Worm (Caenorhabditis elegans) whole organism, L2 larva: Measurements from ENCODE around the gene C49C8.2.

Source experiments
- C34F6.9 ChIP-seq: fragments of 150-350 bp; optimal IDR thresholded peaks from 2 replicates; lab custom pipeline; 2014; ENCODE audit warnings: missing biosample characterization, missing genetic modification characterization
- F13H6.1 ChIP-seq: sonication (generic microtip); optimal IDR thresholded peaks from 2 replicates; lab custom pipeline; 2016; ENCODE audit warnings: missing genetic modification characterization, missing compliant biosample characterization
- R02D3.7 ChIP-seq: fragments of 150-350 bp; optimal IDR thresholded peaks from 2 replicates; lab custom pipeline; 2014; ENCODE audit warnings: missing biosample characterization, missing genetic modification characterization
- Y55F3AM.14 ChIP-seq: fragments of 200-800 bp; sonication (Bioruptor generic); optimal IDR thresholded peaks from 2 replicates; lab custom pipeline; 2018; ENCODE audit warnings: mild to moderate bottlenecking, missing genetic modification characterization, missing compliant biosample characterization
- ZK546.5 ChIP-seq: sonication (generic microtip); optimal IDR thresholded peaks from 2 replicates; lab custom pipeline; 2017; ENCODE audit warnings: missing biosample characterization, missing genetic modification characterization
- alr-1 ChIP-seq: fragments of 150-350 bp; optimal IDR thresholded peaks from 2 replicates; lab custom pipeline; 2014; ENCODE audit warnings: missing biosample characterization, missing genetic modification characterization
- ama-1 ChIP-seq: fragments of 150-350 bp; optimal IDR thresholded peaks from 2 replicates; lab custom pipeline; 2018; ENCODE audit warnings: inconsistent platforms
- blmp-1 ChIP-seq: sonication (generic microtip); optimal IDR thresholded peaks from 2 replicates; lab custom pipeline; 2017; ENCODE audit warnings: missing genetic modification characterization, mild to moderate bottlenecking, missing compliant biosample characterization, antibody characterized with exemption, moderate library complexity; ENCODE audit not compliant: insufficient read depth
- ceh-16 ChIP-seq: fragments of 150-350 bp; optimal IDR thresholded peaks from 2 replicates; lab custom pipeline; 2014; ENCODE audit warnings: missing biosample characterization, missing genetic modification characterization
- ceh-82 ChIP-seq: fragments of 150-350 bp; optimal IDR thresholded peaks from 2 replicates; lab custom pipeline; 2014; ENCODE audit warnings: missing biosample characterization, missing genetic modification characterization
- crh-2 ChIP-seq: sonication (generic microtip); optimal IDR thresholded peaks from 2 replicates; lab custom pipeline; 2017; ENCODE audit warnings: missing biosample characterization, missing genetic modification characterization
- dmd-4 ChIP-seq: sonication (generic microtip); optimal IDR thresholded peaks from 2 replicates; lab custom pipeline; 2017; ENCODE audit warnings: missing biosample characterization, missing genetic modification characterization
- egl-27 ChIP-seq: sonication (generic microtip); optimal IDR thresholded peaks from 3 replicates; lab custom pipeline; 2017; ENCODE audit warnings: missing biosample characterization, missing genetic modification reagents, missing genetic modification characterization
- elt-1 ChIP-seq: fragments of 150-350 bp; optimal IDR thresholded peaks from 2 replicates; lab custom pipeline; 2014; ENCODE audit warnings: missing biosample characterization, missing genetic modification characterization
- elt-3 ChIP-seq: sonication (generic microtip); optimal IDR thresholded peaks from 2 replicates; lab custom pipeline; 2017; ENCODE audit warnings: missing biosample characterization, missing genetic modification characterization
- fos-1 ChIP-seq: fragments of 150-350 bp; optimal IDR thresholded peaks from 2 replicates; lab custom pipeline; 2014; ENCODE audit warnings: missing biosample characterization, missing genetic modification characterization
- gmeb-1 ChIP-seq: fragments of 150-350 bp; optimal IDR thresholded peaks from 2 replicates; lab custom pipeline; 2014; ENCODE audit warnings: missing biosample characterization, missing genetic modification characterization
- lin-11 ChIP-seq: fragments of 150-350 bp; sonication (generic microtip); optimal IDR thresholded peaks from 2 replicates; lab custom pipeline; 2014; ENCODE audit warnings: missing biosample characterization, missing genetic modification characterization, inconsistent platforms, mixed read lengths
- lin-13 ChIP-seq: fragments of 150-350 bp; optimal IDR thresholded peaks from 2 replicates; lab custom pipeline; 2014; ENCODE audit warnings: missing biosample characterization, missing genetic modification reagents, missing genetic modification characterization
- lin-39 ChIP-seq: fragments of 150-350 bp; optimal IDR thresholded peaks from 2 replicates; lab custom pipeline; 2014; ENCODE audit warnings: missing biosample characterization, missing genetic modification reagents, missing genetic modification characterization
- lsy-2 ChIP-seq, 2 experiments: fragments of 150-350 bp in 1 of 2; sonication (generic microtip) in 1 of 2; optimal IDR thresholded peaks; 2 replicates each; lab custom pipeline; 2014 to 2017; ENCODE audit warnings: missing biosample characterization in 2 of 2, missing genetic modification characterization in 2 of 2
- mab-5 ChIP-seq: fragments of 150-350 bp; optimal IDR thresholded peaks from 2 replicates; lab custom pipeline; 2014; ENCODE audit warnings: missing biosample characterization, missing genetic modification characterization
- mbf-1 ChIP-seq: sonication (generic microtip); optimal IDR thresholded peaks from 2 replicates; lab custom pipeline; 2017; ENCODE audit warnings: missing biosample characterization, missing genetic modification characterization
- mdl-1 ChIP-seq, 2 experiments: fragments of 150-350 bp in 1 of 2; sonication (generic microtip) in 1 of 2; optimal IDR thresholded peaks; 2 replicates each; lab custom pipeline; 2017; ENCODE audit warnings: missing biosample characterization in 2 of 2, missing genetic modification characterization in 2 of 2
- nhr-10 ChIP-seq: sonication (generic microtip); optimal IDR thresholded peaks from 2 replicates; lab custom pipeline; 2017; ENCODE audit warnings: missing biosample characterization, missing genetic modification characterization
- nhr-11 ChIP-seq: fragments of 150-350 bp; optimal IDR thresholded peaks from 2 replicates; lab custom pipeline; 2014; ENCODE audit warnings: missing biosample characterization, missing genetic modification characterization
- nhr-12 ChIP-seq: fragments of 150-350 bp; optimal IDR thresholded peaks from 2 replicates; lab custom pipeline; 2014; ENCODE audit warnings: missing biosample characterization, missing genetic modification characterization
- nhr-129 ChIP-seq: fragments of 150-350 bp; optimal IDR thresholded peaks from 2 replicates; lab custom pipeline; 2014; ENCODE audit warnings: missing biosample characterization, missing genetic modification characterization
- nhr-21 ChIP-seq: fragments of 150-350 bp; optimal IDR thresholded peaks from 2 replicates; lab custom pipeline; 2014; ENCODE audit warnings: missing biosample characterization, missing genetic modification characterization
- nhr-23 ChIP-seq: fragments of 150-350 bp; optimal IDR thresholded peaks from 2 replicates; lab custom pipeline; 2014; ENCODE audit warnings: missing biosample characterization, missing genetic modification reagents, missing genetic modification characterization
- nhr-237 ChIP-seq: fragments of 150-350 bp; optimal IDR thresholded peaks from 2 replicates; lab custom pipeline; 2014; ENCODE audit warnings: missing biosample characterization, missing genetic modification characterization
- nhr-25 ChIP-seq: fragments of 150-350 bp; sonication (generic microtip); optimal IDR thresholded peaks from 3 replicates; lab custom pipeline; 2014; ENCODE audit warnings: missing biosample characterization, missing genetic modification characterization
- nhr-6 ChIP-seq: fragments of 150-350 bp; optimal IDR thresholded peaks from 2 replicates; lab custom pipeline; 2014; ENCODE audit warnings: missing biosample characterization, missing genetic modification characterization
- nhr-77 ChIP-seq: fragments of 150-350 bp; optimal IDR thresholded peaks from 2 replicates; lab custom pipeline; 2014; ENCODE audit warnings: missing biosample characterization, missing genetic modification characterization
- sem-4 ChIP-seq: fragments of 150-350 bp; optimal IDR thresholded peaks from 2 replicates; lab custom pipeline; 2014; ENCODE audit warnings: missing biosample characterization, missing genetic modification reagents, missing genetic modification characterization
- sma-3 ChIP-seq: sonication (generic microtip); optimal IDR thresholded peaks from 2 replicates; lab custom pipeline; 2016; ENCODE audit warnings: missing genetic modification reagents, missing genetic modification characterization, missing compliant biosample characterization
- sma-9 ChIP-seq, 2 experiments: fragments of 150-350 bp in 1 of 2; sonication (generic microtip) in 1 of 2; optimal IDR thresholded peaks; 2 replicates each; lab custom pipeline; 2014 to 2016; ENCODE audit warnings: missing genetic modification characterization in 2 of 2, mild to moderate bottlenecking in 1 of 2, missing biosample characterization in 1 of 2, missing compliant biosample characterization in 1 of 2, missing genetic modification reagents in 1 of 2, moderate library complexity in 1 of 2
- snpc-4 ChIP-seq: fragments of 150-350 bp; optimal IDR thresholded peaks from 2 replicates; lab custom pipeline; 2014; ENCODE audit warnings: missing biosample characterization, missing genetic modification characterization
- unc-39 ChIP-seq: fragments of 150-350 bp; optimal IDR thresholded peaks from 2 replicates; lab custom pipeline; 2014; ENCODE audit warnings: missing biosample characterization, missing genetic modification characterization
- unc-55 ChIP-seq: fragments of 150-350 bp; sonication (generic microtip); optimal IDR thresholded peaks from 3 replicates; lab custom pipeline; 2014; ENCODE audit warnings: missing biosample characterization, missing genetic modification reagents, missing genetic modification characterization
- unc-62 ChIP-seq: fragments of 150-350 bp; optimal IDR thresholded peaks from 2 replicates; lab custom pipeline; 2014; ENCODE audit warnings: missing biosample characterization, missing genetic modification reagents, missing genetic modification characterization
- zag-1 ChIP-seq: fragments of 150-350 bp; optimal IDR thresholded peaks from 2 replicates; lab custom pipeline; 2014; ENCODE audit warnings: missing biosample characterization, missing genetic modification characterization
- ztf-1 ChIP-seq: fragments of 200-800 bp; sonication (Bioruptor generic); conservative IDR thresholded peaks from 2 replicates; pipeline ENCODE4 v1.3.6; 2022; ENCODE audit warnings: missing genetic modification characterization, missing compliant biosample characterization
- ztf-11 ChIP-seq: sonication (generic microtip); optimal IDR thresholded peaks from 2 replicates; lab custom pipeline; 2017; ENCODE audit warnings: missing biosample characterization, missing genetic modification characterization
- ztf-4 ChIP-seq: fragments of 150-350 bp; optimal IDR thresholded peaks from 2 replicates; lab custom pipeline; 2014; ENCODE audit warnings: missing biosample characterization, missing genetic modification characterization

C49C8.2 gene

ce11 chrIV:8687605-8688191 is 36.8 kb downstream of the C49C8.2 start, which contains the start of gene snrp-3 (continued):
- TF ChIP-seq nhr-10 (tag; lab: Kevin White, UChicago) (peak; percentile 48), Y55F3AM.14 (no peak), lin-39 (no peak), unc-39 (tag; lab: Kevin White, UChicago) (no peak), ztf-1 (GFP tag; lab: Robert Waterston, UW) (no peak), ZK546.5 (tag; lab: Kevin White, UChicago) (no peak), ztf-4 (peak; percentile 30), mdl-1 (tag; optimal IDR thresholded peaks at IDR 0.05; lab: Kevin White, UChicago) (peak in 1 of 2 experiments; percentile 75), fos-1 (peak; percentile 43), unc-62 (GFP tag; lab: Kevin White, UChicago) (no peak), nhr-23 (no peak), lsy-2 (tag; optimal IDR thresholded peaks at IDR 0.05; lab: Kevin White, UChicago) (peak; percentile 85 to 94), alr-1 (tag; lab: Kevin White, UChicago) (no peak), blmp-1 (tag; lab: Kevin White, UChicago) (no peak), nhr-237 (no peak), elt-1 (tag; lab: Kevin White, UChicago) (no peak), gmeb-1 (tag; lab: Kevin White, UChicago) (peak; percentile 97)

- TF ChIP-seq alr-1 (tag; lab: Kevin White, UChicago) (no peak), lsy-2 (tag; optimal IDR thresholded peaks at IDR 0.05; lab: Kevin White, UChicago) (peak in 1 of 2 experiments; percentile 31), nhr-25 (tag; lab: Kevin White, UChicago) (no peak), Y55F3AM.14 (no peak), ztf-11 (tag; lab: Kevin White, UChicago) (no peak), sma-3 (GFP tag; lab: Kevin White, UChicago) (peak; percentile 15), sem-4 (no peak), C34F6.9 (tag; lab: Kevin White, UChicago) (peak; percentile 6), elt-1 (tag; lab: Kevin White, UChicago) (no peak), unc-62 (GFP tag; lab: Kevin White, UChicago) (no peak), unc-55 (GFP tag; lab: Kevin White, UChicago) (peak; percentile 26), ceh-82 (tag; lab: Kevin White, UChicago) (no peak), lin-39 (no peak), nhr-10 (tag; lab: Kevin White, UChicago) (no peak), nhr-77 (tag; lab: Kevin White, UChicago) (no peak), nhr-21 (no peak), mdl-1 (tag; optimal IDR thresholded peaks at IDR 0.05; lab: Kevin White, UChicago) (no peak), F13H6.1 (tag; lab: Kevin White, UChicago) (peak; percentile 19), ztf-4 (no peak), nhr-237 (no peak), R02D3.7 (tag; lab: Kevin White, UChicago) (no peak), ztf-1 (GFP tag; lab: Robert Waterston, UW) (no peak), snpc-4 (tag; lab: Kevin White, UChicago) (no peak), mab-5 (no peak), nhr-11 (tag; lab: Kevin White, UChicago) (no peak), ZK546.5 (tag; lab: Kevin White, UChicago) (no peak), dmd-4 (tag; lab: Kevin White, UChicago) (no peak), gmeb-1 (tag; lab: Kevin White, UChicago) (peak; percentile 36), egl-27 (tag; lab: Kevin White, UChicago) (no peak), nhr-12 (tag; lab: Kevin White, UChicago) (no peak), ceh-16 (tag; lab: Kevin White, UChicago) (no peak), zag-1 (tag; lab: Kevin White, UChicago) (no peak), fos-1 (no peak), lin-11 (tag; lab: Kevin White, UChicago) (no peak), nhr-23 (no peak), elt-3 (tag; lab: Kevin White, UChicago) (no peak), nhr-129 (tag; lab: Kevin White, UChicago) (no peak), nhr-6 (tag; lab: Kevin White, UChicago) (no peak), ama-1 (lab: Kevin White, UChicago) (no peak), sma-9 (GFP tag; optimal IDR thresholded peaks at IDR 0.05; lab: Kevin White, UChicago) (no peak), sma-9 (tag; optimal IDR thresholded peaks at IDR 0.05; lab: Kevin White, UChicago) (no peak), mbf-1 (tag; lab: Kevin White, UChicago) (no peak), blmp-1 (tag; lab: Kevin White, UChicago) (no peak), crh-2 (tag; lab: Kevin White, UChicago) (no peak), lin-13 (GFP tag; lab: Kevin White, UChicago) (no peak)
Measured at ce11 chrIV:8691486-8691885, 40.6 kb downstream of the C49C8.2 start, which contains the start of the genes hst-1 and ints-6. TSS of gene hst-1 (minus strand) at chrIV:8691513. TSS of gene ints-6 (plus strand) at chrIV:8691745.
